Fruit fly (Drosophila melanogaster) whole organism: Measurements from ENCODE around the gene CG14324.

Source experiments
- CG8478 ChIP-seq: fragments of >200 bp; optimal IDR thresholded peaks from 2 replicates; lab custom pipeline; 2018; ENCODE audit warnings: inconsistent platforms
- Dll ChIP-seq: fragments of >200 bp; optimal IDR thresholded peaks from 2 replicates; lab custom pipeline; 2017
- EcR ChIP-seq, 2 experiments: fragments of >200 bp; optimal IDR thresholded peaks; 2 replicates each; lab custom pipeline; 2017; ENCODE audit warnings: missing biosample characterization in 2 of 2, missing genetic modification characterization in 2 of 2, missing genetic modification reagents in 2 of 2
- pan ChIP-seq: fragments of >200 bp; optimal IDR thresholded peaks from 2 replicates; lab custom pipeline; 2017
- psq ChIP-seq: fragments of >200 bp; optimal IDR thresholded peaks from 2 replicates; lab custom pipeline; 2017
- usp ChIP-seq: fragments of >200 bp; optimal IDR thresholded peaks from 2 replicates; lab custom pipeline; 2017; ENCODE audit warnings: missing biosample characterization, missing genetic modification characterization, mixed read lengths

DNA sequence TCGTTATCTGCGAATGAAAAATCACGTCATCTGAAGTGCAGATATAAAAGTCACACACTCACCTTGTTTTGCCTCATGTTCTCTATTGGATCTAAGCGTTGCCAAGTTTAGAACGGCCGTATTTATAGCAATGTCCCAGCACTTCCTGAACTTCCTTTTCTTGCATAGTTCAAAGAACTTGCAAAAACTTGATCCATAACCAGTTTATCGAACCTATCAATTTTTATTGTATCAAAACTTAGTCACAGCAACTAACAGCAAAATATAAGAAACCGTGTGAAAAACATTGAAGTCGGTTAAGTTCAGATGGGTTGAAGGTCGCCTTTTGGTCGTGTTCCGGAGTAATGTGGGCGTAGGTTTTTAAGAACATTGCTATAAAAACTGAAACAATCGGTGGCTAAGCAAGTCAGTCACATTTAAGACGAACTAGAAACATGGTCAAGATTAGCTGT lies at the start of gene CG14324, which contains the start of gene CG14326:
- TF ChIP-seq psq (lab: Kevin White, UChicago) (no peak), EcR (GFP tag; optimal IDR thresholded peaks at IDR 0.05; lab: Kevin White, UChicago) (peak in 1 of 2 experiments; percentile 13), Dll (lab: Kevin White, UChicago) (no peak), usp (GFP tag; lab: Kevin White, UChicago) (no peak), pan (lab: Kevin White, UChicago) (no peak), CG8478 (lab: Kevin White, UChicago) (no peak)
